Worm (Caenorhabditis elegans) whole organism, young adult: Measurements from ENCODE around the gene B0348.2.

Experiments
- T07F8.4 ChIP-seq: sonication (generic microtip); optimal IDR thresholded peaks from 2 replicates; lab custom pipeline; 2016; ENCODE audit warnings: mild to moderate bottlenecking, missing genetic modification characterization, moderate library complexity, missing compliant biosample characterization
- egl-44 ChIP-seq: fragments of 200-800 bp; sonication (Bioruptor generic); IDR thresholded peaks from 2 replicates; pipeline ENCODE4 v1.3.6; 2022; ENCODE audit warnings: missing genetic modification reagents, missing genetic modification characterization, missing compliant biosample characterization
- ekl-4 ChIP-seq: fragments of 200-800 bp; sonication (Bioruptor generic); IDR thresholded peaks from 2 replicates; pipeline ENCODE4 v1.3.6; 2022; ENCODE audit warnings: missing genetic modification reagents, missing genetic modification characterization, missing compliant biosample characterization

- TF ChIP-seq T07F8.4 (tag; lab: Kevin White, UChicago), result peak; percentile 6
- TF ChIP-seq egl-44 (GFP tag; lab: Robert Waterston, UW), result peak; percentile 59
- TF ChIP-seq ekl-4 (GFP tag; lab: Robert Waterston, UW), result peak; percentile 69
Observed at ce11 chrV:8716-9246, 36.3 kb upstream of the B0348.2 start, which contains the start of gene B0348.10.
